Worm (Caenorhabditis elegans) whole organism, mixed stage, embryonic: ENCODE data around the gene F42A10.7.

Experiments used
- bed-3 ChIP-seq: fragments of 200-800 bp; sonication (Bioruptor generic); optimal IDR thresholded peaks from 3 replicates; lab custom pipeline; 2018; ENCODE audit warnings: mild to moderate bottlenecking, missing genetic modification characterization, moderate library complexity, missing compliant biosample characterization
- ces-1 ChIP-seq: fragments of 150-350 bp; optimal IDR thresholded peaks from 2 replicates; lab custom pipeline; 2014; ENCODE audit warnings: missing biosample characterization, missing genetic modification reagents, missing genetic modification characterization
- mep-1 ChIP-seq: fragments of 150-350 bp; optimal IDR thresholded peaks from 2 replicates; lab custom pipeline; 2017; ENCODE audit warnings: missing biosample characterization, missing genetic modification reagents, missing genetic modification characterization, inconsistent platforms
- nhr-12 ChIP-seq: fragments of 150-350 bp; optimal IDR thresholded peaks from 2 replicates; lab custom pipeline; 2014; ENCODE audit warnings: missing biosample characterization, missing genetic modification characterization
- nhr-237 ChIP-seq: fragments of 150-350 bp; optimal IDR thresholded peaks from 2 replicates; lab custom pipeline; 2014; ENCODE audit warnings: missing biosample characterization, missing genetic modification characterization
- nhr-28 ChIP-seq: fragments of 150-350 bp; optimal IDR thresholded peaks from 2 replicates; lab custom pipeline; 2014; ENCODE audit warnings: missing biosample characterization, missing genetic modification characterization
- nhr-76 ChIP-seq: sonication (generic microtip); optimal IDR thresholded peaks from 2 replicates; lab custom pipeline; 2017; ENCODE audit warnings: missing biosample characterization, missing genetic modification characterization
- snpc-4 ChIP-seq: fragments of 150-350 bp; optimal IDR thresholded peaks from 2 replicates; lab custom pipeline; 2014; ENCODE audit warnings: missing biosample characterization, missing genetic modification characterization
- unc-39 ChIP-seq: fragments of 150-350 bp; optimal IDR thresholded peaks from 2 replicates; lab custom pipeline; 2014; ENCODE audit warnings: missing biosample characterization, missing genetic modification characterization
- unc-62 ChIP-seq: fragments of 150-350 bp; optimal IDR thresholded peaks from 2 replicates; lab custom pipeline; 2014; ENCODE audit warnings: missing biosample characterization, missing genetic modification reagents, missing genetic modification characterization
- ztf-11 ChIP-seq: fragments of 150-350 bp; optimal IDR thresholded peaks from 2 replicates; lab custom pipeline; 2014; ENCODE audit warnings: missing biosample characterization, missing genetic modification characterization

DNA sequence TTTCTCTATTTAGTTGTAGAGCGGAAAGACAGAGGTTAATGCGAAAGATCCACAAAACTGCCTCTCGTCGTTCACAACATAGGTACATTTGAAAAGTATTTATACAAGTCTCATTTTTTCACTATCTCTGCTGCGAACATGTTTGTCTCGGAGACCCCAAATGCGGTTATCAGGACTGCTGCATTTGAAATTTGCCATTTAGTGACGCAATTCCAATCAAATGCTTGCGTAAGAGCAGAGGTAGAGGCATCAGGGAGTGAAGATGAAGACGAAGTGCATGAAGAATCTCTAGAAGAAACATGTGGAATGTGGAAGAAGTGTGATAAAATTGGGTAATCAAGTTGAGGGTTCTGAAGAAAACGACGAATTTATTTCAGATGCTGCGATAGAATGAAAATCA, 44.4 kb downstream of the F42A10.7 start:
- TF ChIP-seq nhr-76 (tag; lab: Kevin White, UChicago): no peak
- no peak for TF ChIP-seq snpc-4
- TF ChIP-seq ztf-11: no peak
- no peak for TF ChIP-seq ces-1 (GFP tag; lab: Kevin White, UChicago)
- TF ChIP-seq unc-39 (tag; lab: Kevin White, UChicago): no peak
- no peak for TF ChIP-seq mep-1 (tag; lab: Kevin White, UChicago)
- TF ChIP-seq bed-3 (GFP tag; lab: Kevin White, UChicago): no peak
- TF ChIP-seq nhr-237: no peak
- no peak for TF ChIP-seq unc-62
- no peak for TF ChIP-seq nhr-28
- TF ChIP-seq nhr-12: no peak
